Fruit fly (Drosophila melanogaster): ENCODE results near the gene CG34012.

CG34012 gene

DNA sequence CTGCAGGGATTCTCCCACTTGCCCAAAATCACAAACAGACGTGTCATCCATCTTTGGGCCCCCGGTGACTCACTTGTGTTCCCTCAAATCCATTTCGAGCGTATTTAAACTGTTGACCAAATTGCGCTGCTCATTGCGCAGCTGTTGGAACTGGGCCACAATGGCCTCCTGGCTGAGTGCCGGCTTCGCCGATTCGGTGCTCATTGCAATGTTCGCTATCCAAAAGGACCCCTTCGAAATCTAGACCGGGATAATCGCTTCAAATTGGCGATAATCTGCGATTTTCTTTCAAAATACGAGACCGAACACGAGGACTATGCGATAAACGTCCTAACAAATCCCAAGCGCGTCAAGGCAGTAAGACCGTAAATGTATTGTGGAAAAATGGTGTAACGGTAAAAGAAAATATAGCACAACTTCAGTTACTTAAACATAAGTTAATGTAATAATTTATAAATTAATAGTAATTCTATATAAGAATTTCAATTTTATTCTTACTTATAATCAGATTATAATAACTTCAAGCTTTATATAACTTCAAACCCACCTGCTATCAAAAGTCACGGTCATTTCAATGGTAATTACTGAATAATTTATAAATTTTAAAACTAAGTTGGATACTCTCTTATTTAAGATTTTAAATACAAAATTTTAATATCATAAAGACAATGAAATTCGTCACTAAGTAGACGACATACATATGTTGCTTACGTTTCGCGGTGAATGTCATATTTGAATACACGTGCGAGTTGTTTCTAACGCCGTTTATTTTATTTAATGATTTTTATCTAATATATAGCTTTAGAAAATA lies 35.1 kb downstream of the CG34012 start, which contains the start of the genes Pfdn2 and Noc1 (continued):
- TF ChIP-seq CG14050 (GFP tag; IDR thresholded peaks at IDR 0.05) (no peak), Bgb (GFP tag; IDR thresholded peaks at IDR 0.05; ENCODE audit: partially characterized antibody) (no peak; the same call in 1 of the 2 replicates), aop (GFP tag; IDR thresholded peaks at IDR 0.05) (no peak), Hsf (GFP tag; optimal IDR thresholded peaks at IDR 0.05) (peak; percentile 54), CG10979 (tag; optimal IDR thresholded peaks at IDR 0.05) (peak; percentile 33), HmgZ (tag; optimal IDR thresholded peaks at IDR 0.05) (peak; percentile 36), Mes4 (GFP tag; optimal IDR thresholded peaks at IDR 0.05) (no peak), CG4328 (GFP tag; optimal IDR thresholded peaks at IDR 0.05) (no peak), CG17328 (GFP tag; IDR thresholded peaks at IDR 0.05) (peak; percentile 52), C15 (GFP tag; IDR thresholded peaks at IDR 0.05) (0 out of 3 replicates have a peak, but pooled peaks have one; percentile 18), CG7357 (GFP tag; IDR thresholded peaks at IDR 0.05) (peak; percentile 49; the same call in 1 of the 3 replicates), bowl (GFP tag; IDR thresholded peaks at IDR 0.05) (no peak), CG4707 (GFP tag; optimal IDR thresholded peaks at IDR 0.05) (no peak), Awh (GFP tag; IDR thresholded peaks at IDR 0.05) (0 out of 2 replicates have a peak, but pooled peaks have one; percentile 15), yki (optimal IDR thresholded peaks at IDR 0.05) (no peak), Sox102F (GFP tag; optimal IDR thresholded peaks at IDR 0.05) (peak; percentile 76), CG12155 (GFP tag; optimal IDR thresholded peaks at IDR 0.05) (peak; percentile 54), CG18599 (GFP tag; optimal IDR thresholded peaks at IDR 0.05) (no peak), CG4820 (GFP tag; optimal IDR thresholded peaks at IDR 0.05) (peak; percentile 34), CG13296 (GFP tag; optimal IDR thresholded peaks at IDR 0.05) (no peak), CrebB (tag; optimal IDR thresholded peaks at IDR 0.05) (no peak), sens (GFP tag) (no peak), CG10959 (GFP tag; IDR thresholded peaks at IDR 0.05) (no peak), esg (GFP tag; conservative IDR thresholded peaks at IDR 0.05) (peak; percentile 44; the same call in 1 of the 2 replicates), repo (GFP tag; optimal IDR thresholded peaks at IDR 0.05) (no peak), ind (GFP tag; optimal IDR thresholded peaks at IDR 0.05) (peak; percentile 62), CG18619 (GFP tag; optimal IDR thresholded peaks at IDR 0.05) (peak; percentile 3), otp (GFP tag; IDR thresholded peaks at IDR 0.05) (no peak), ato (GFP tag; IDR thresholded peaks at IDR 0.05; ENCODE audit: partially characterized antibody) (no peak), D (optimal IDR thresholded peaks at IDR 0.05) (peak; percentile 73), D (GFP tag; optimal IDR thresholded peaks at IDR 0.05) (no peak), slp2 (GFP tag; optimal IDR thresholded peaks at IDR 0.05) (no peak), Dfd (GFP tag; optimal IDR thresholded peaks at IDR 0.05) (no peak), CG8765 (GFP tag; IDR thresholded peaks at IDR 0.05) (no peak), dimm (GFP tag; IDR thresholded peaks at IDR 0.05) (no peak), CG2678 (tag; optimal IDR thresholded peaks at IDR 0.05) (no peak), Ravus (GFP tag; IDR thresholded peaks at IDR 0.05) (no peak), D19B (GFP tag; optimal IDR thresholded peaks at IDR 0.05) (peak; percentile 36), lilli (GFP tag; optimal IDR thresholded peaks at IDR 0.05) (peak; percentile 45), eve (GFP tag; optimal IDR thresholded peaks at IDR 0.05) (no peak), Tbp (GFP tag; optimal IDR thresholded peaks at IDR 0.05) (no peak), Asciz (GFP tag; optimal IDR thresholded peaks at IDR 0.05) (no peak), NK7.1 (GFP tag; optimal IDR thresholded peaks at IDR 0.05) (no peak), CG8290 (GFP tag; optimal IDR thresholded peaks at IDR 0.05) (peak; percentile 57), CG8290 (tag; optimal IDR thresholded peaks at IDR 0.05) (no peak), BEAF-32 (GFP tag; optimal IDR thresholded peaks at IDR 0.05) (peak; percentile 16), CG3995 (GFP tag; optimal IDR thresholded peaks at IDR 0.05) (peak; percentile 60), CG7928 (GFP tag; optimal IDR thresholded peaks at IDR 0.05) (no peak), ken (GFP tag; IDR thresholded peaks at IDR 0.05) (no peak), CG4617 (GFP tag; optimal IDR thresholded peaks at IDR 0.05; ENCODE audit: borderline replicate concordance) (peak; percentile 59), Ets65A (GFP tag) (peak; percentile 83)
